Fruit fly (Drosophila melanogaster) whole organism, adult: Measurements from ENCODE around the gene PKD.
A peak's percentile ranks its signal among the peaks of the same experiment; 100 is the strongest.

Source experiments
- CG11617 ChIP-seq: fragments of 200-800 bp; sonication (Bioruptor generic); optimal IDR thresholded peaks from 2 replicates; lab custom pipeline; 2017; ENCODE audit warnings: mild to moderate bottlenecking, missing biosample characterization, missing genetic modification reagents, missing genetic modification characterization
- CG12768 ChIP-seq: fragments of 200-800 bp; sonication (Bioruptor generic); optimal IDR thresholded peaks from 2 replicates; lab custom pipeline; 2017; ENCODE audit warnings: missing biosample characterization, missing genetic modification characterization, mild to moderate bottlenecking, moderate library complexity, missing genetic modification reagents
- CG14711 ChIP-seq: fragments of 200-800 bp; sonication (Bioruptor generic); optimal IDR thresholded peaks from 2 replicates; lab custom pipeline; 2018; ENCODE audit warnings: missing biosample characterization, mild to moderate bottlenecking, missing genetic modification characterization, moderate library complexity
- CG1620 ChIP-seq: fragments of 200-800 bp; sonication (Bioruptor generic); optimal IDR thresholded peaks from 2 replicates; lab custom pipeline; 2016; ENCODE audit warnings: missing biosample characterization, missing genetic modification characterization
- CG33017 ChIP-seq: fragments of 200-800 bp; sonication (Bioruptor generic); optimal IDR thresholded peaks from 2 replicates; lab custom pipeline; 2018; ENCODE audit warnings: missing biosample characterization, mild to moderate bottlenecking, missing genetic modification characterization, moderate library complexity
- CG5204 ChIP-seq: fragments of 200-800 bp; sonication (Bioruptor generic); optimal IDR thresholded peaks from 2 replicates; lab custom pipeline; 2016; ENCODE audit warnings: missing biosample characterization, missing genetic modification characterization
- CG7045 ChIP-seq: fragments of 200-800 bp; sonication (Bioruptor generic); optimal IDR thresholded peaks from 2 replicates; lab custom pipeline; 2017; ENCODE audit warnings: missing biosample characterization, mild to moderate bottlenecking, missing genetic modification characterization
- CG7101 ChIP-seq: fragments of 200-800 bp; sonication (Bioruptor generic); optimal IDR thresholded peaks from 2 replicates; lab custom pipeline; 2018; ENCODE audit warnings: missing biosample characterization, mild to moderate bottlenecking, missing genetic modification characterization, moderate library complexity
- Clk ChIP-seq: fragments of 200-800 bp; sonication (Bioruptor generic); optimal IDR thresholded peaks from 2 replicates; lab custom pipeline; 2017; ENCODE audit warnings: missing biosample characterization, missing genetic modification characterization
- Crg-1 ChIP-seq: fragments of 200-800 bp; sonication (Bioruptor generic); optimal IDR thresholded peaks from 2 replicates; lab custom pipeline; 2016; ENCODE audit warnings: missing biosample characterization, missing genetic modification characterization
- Hr96 ChIP-seq: fragments of 200-800 bp; sonication (Bioruptor generic); optimal IDR thresholded peaks from 2 replicates; lab custom pipeline; 2016; ENCODE audit warnings: missing biosample characterization, missing genetic modification characterization
- Mnt ChIP-seq: fragments of 200-800 bp; sonication (Bioruptor generic); optimal IDR thresholded peaks from 2 replicates; lab custom pipeline; 2016; ENCODE audit warnings: missing biosample characterization, mild to moderate bottlenecking, missing genetic modification characterization
- bab1 ChIP-seq: fragments of 200-800 bp; sonication (Bioruptor generic); optimal IDR thresholded peaks from 3 replicates; lab custom pipeline; 2019; ENCODE audit warnings: missing biosample characterization, mild to moderate bottlenecking, missing genetic modification characterization, moderate library complexity
- cic ChIP-seq: fragments of 200-800 bp; sonication (Bioruptor generic); optimal IDR thresholded peaks from 2 replicates; lab custom pipeline; 2017; ENCODE audit warnings: missing biosample characterization, mild to moderate bottlenecking, missing genetic modification characterization, moderate library complexity
- cnc ChIP-seq, 2 experiments: fragments of >200 bp; optimal IDR thresholded peaks; 2 replicates each; lab custom pipeline; 2017
- kay ChIP-seq: fragments of 200-800 bp; sonication (Bioruptor generic); peaks from one replicate; lab custom pipeline; 2016; ENCODE audit warnings: missing biosample characterization, missing genetic modification characterization, borderline replicate concordance
- ovo ChIP-seq: fragments of 200-800 bp; sonication (Bioruptor generic); optimal IDR thresholded peaks from 2 replicates; lab custom pipeline; 2016; ENCODE audit warnings: missing biosample characterization, missing genetic modification characterization
- pad ChIP-seq: fragments of 200-800 bp; sonication (Bioruptor generic); optimal IDR thresholded peaks from 3 replicates; lab custom pipeline; 2017; ENCODE audit warnings: missing biosample characterization, missing genetic modification characterization, mild to moderate bottlenecking, moderate library complexity, missing genetic modification reagents
- tj ChIP-seq: fragments of 200-800 bp; sonication (Bioruptor generic); optimal IDR thresholded peaks from 3 replicates; lab custom pipeline; 2017; ENCODE audit warnings: missing biosample characterization, mild to moderate bottlenecking, missing genetic modification characterization, moderate library complexity
- toe ChIP-seq: fragments of 200-800 bp; sonication (Bioruptor generic); optimal IDR thresholded peaks from 2 replicates; lab custom pipeline; 2016; ENCODE audit warnings: missing biosample characterization, missing genetic modification characterization

The PKD gene

DNA sequence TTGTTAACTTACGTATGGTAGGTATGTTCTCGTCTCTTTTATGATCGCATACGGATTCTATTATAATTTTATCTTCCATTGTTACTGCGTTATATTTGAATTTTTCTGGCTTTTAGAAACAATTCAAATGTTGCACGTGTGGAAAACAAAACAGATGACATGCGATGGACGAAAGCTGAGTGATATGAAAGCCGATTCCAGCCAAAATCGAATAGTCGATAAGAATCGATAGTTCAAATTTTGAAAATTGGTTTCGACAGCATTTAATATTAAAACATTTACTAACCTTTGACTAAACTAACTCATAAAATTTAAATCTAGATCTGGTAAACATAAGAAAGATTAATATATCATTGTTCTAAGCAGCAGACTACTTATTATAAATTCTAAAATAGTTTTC lies 12.6 kb downstream of the PKD start, which contains the start of gene Polr1E:
TSS of gene Polr1E (minus strand) at position 160 of the 400 bp plus-strand sequence.
- TF ChIP-seq cnc (optimal IDR thresholded peaks at IDR 0.05; lab: Kevin White, UChicago) (no peak), Crg-1 (GFP tag; lab: Kevin White, UChicago) (peak; percentile 8), Mnt (GFP tag; lab: Kevin White, UChicago) (peak; percentile 99)

DNA sequence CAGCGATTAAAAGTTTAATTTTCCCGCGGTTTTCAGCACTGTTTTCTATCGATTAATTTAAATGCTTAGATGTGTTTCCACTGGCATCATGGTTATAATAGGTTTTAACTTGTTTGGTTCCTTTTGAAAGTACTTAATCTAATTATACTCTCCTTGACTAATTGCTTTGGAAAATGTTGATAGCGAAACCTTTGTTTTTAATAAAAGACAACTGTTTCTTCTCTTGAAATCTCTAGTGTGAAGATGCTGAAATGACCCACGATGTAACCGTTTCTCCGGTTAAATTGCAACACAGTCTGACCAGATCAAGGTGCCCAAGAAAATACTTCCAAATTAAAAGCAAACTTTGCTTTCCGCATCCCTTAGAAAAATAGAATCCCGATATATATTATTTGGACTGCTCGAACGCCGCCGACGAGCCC lies 15.3 kb downstream of the PKD start, which contains the start of gene Dlc90F:
TSS of gene Dlc90F (plus strand) at position 330 of the 422 bp plus-strand sequence.
- TF ChIP-seq CG12768 (GFP tag; lab: Kevin White, UChicago) (peak; percentile 49), cic (GFP tag; lab: Kevin White, UChicago) (no peak), cnc (optimal IDR thresholded peaks at IDR 0.05; lab: Kevin White, UChicago) (no peak), CG33017 (tag; lab: Kevin White, UChicago) (peak; percentile 45), bab1 (GFP tag; lab: Kevin White, UChicago) (peak; percentile 69), tj (GFP tag; lab: Kevin White, UChicago) (peak; percentile 47), ovo (GFP tag; lab: Kevin White, UChicago) (peak; percentile 45), kay (peak; percentile 93), CG7045 (GFP tag; lab: Kevin White, UChicago) (peak; percentile 35), toe (GFP tag; lab: Kevin White, UChicago) (peak; percentile 85), CG5204 (no peak), CG11617 (GFP tag; lab: Kevin White, UChicago) (peak; percentile 61), pad (GFP tag; lab: Kevin White, UChicago) (peak; percentile 36), Crg-1 (GFP tag; lab: Kevin White, UChicago) (peak; percentile 72), CG14711 (tag; lab: Kevin White, UChicago) (peak; percentile 59), Hr96 (GFP tag; lab: Kevin White, UChicago) (peak; percentile 79), CG7101 (tag; lab: Kevin White, UChicago) (peak; percentile 71), Clk (peak; percentile 39), CG1620 (GFP tag; lab: Kevin White, UChicago) (peak; percentile 57), Mnt (GFP tag; lab: Kevin White, UChicago) (peak; percentile 66)

DNA sequence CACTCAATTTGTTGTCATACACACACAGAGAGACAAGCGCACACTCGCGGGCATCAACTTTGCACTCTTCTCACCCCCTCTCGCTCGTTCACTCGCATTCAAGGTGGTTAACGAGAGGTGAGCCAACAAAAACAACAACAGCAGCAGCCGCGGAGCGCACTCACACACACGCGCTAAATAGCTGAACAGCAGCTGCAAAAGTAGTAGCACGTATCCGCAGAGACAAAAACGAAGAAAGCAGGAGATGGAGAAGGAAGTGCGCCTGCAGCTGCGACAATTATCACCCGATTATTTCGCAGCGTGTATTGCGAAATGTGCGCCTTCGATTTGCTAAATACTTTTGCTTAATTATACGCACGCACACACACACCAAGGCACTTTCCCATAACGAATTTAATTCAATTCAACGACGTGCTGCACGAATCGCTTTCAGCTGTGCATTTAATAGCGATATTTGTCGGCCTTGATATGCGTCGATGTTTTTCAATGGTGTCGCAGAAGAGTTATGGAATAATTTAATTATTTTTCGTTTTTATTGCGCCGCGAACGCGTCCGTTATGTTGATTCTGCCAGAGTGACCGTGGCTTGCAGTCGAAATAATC lies 15.8 kb downstream of the PKD start:
- peak; percentile 54 for TF ChIP-seq CG7101 (tag; lab: Kevin White, UChicago)
- TF ChIP-seq CG33017 (tag; lab: Kevin White, UChicago) = peak; percentile 11
- no peak for TF ChIP-seq Crg-1 (GFP tag; lab: Kevin White, UChicago)
- TF ChIP-seq Clk = no peak
- TF ChIP-seq CG14711 (tag; lab: Kevin White, UChicago) = peak; percentile 26
- peak; percentile 56 for TF ChIP-seq toe (GFP tag; lab: Kevin White, UChicago)
- TF ChIP-seq kay = no peak
- peak; percentile 78 for TF ChIP-seq Mnt (GFP tag; lab: Kevin White, UChicago)
- no peak for TF ChIP-seq bab1 (GFP tag; lab: Kevin White, UChicago)
- TF ChIP-seq CG5204 = no peak
- peak; percentile 40 for TF ChIP-seq pad (GFP tag; lab: Kevin White, UChicago)
- peak; percentile 28 for TF ChIP-seq CG1620 (GFP tag; lab: Kevin White, UChicago)
- TF ChIP-seq cnc (optimal IDR thresholded peaks at IDR 0.05; lab: Kevin White, UChicago) = no peak
- TF ChIP-seq CG11617 (GFP tag; lab: Kevin White, UChicago) = no peak
- peak; percentile 61 for TF ChIP-seq CG7045 (GFP tag; lab: Kevin White, UChicago)
- TF ChIP-seq tj (GFP tag; lab: Kevin White, UChicago) = peak; percentile 6
- peak; percentile 29 for TF ChIP-seq Hr96 (GFP tag; lab: Kevin White, UChicago)
- TF ChIP-seq cic (GFP tag; lab: Kevin White, UChicago) = peak; percentile 55
- TF ChIP-seq ovo (GFP tag; lab: Kevin White, UChicago) = peak; percentile 41
- peak; percentile 18 for TF ChIP-seq CG12768 (GFP tag; lab: Kevin White, UChicago)

DNA sequence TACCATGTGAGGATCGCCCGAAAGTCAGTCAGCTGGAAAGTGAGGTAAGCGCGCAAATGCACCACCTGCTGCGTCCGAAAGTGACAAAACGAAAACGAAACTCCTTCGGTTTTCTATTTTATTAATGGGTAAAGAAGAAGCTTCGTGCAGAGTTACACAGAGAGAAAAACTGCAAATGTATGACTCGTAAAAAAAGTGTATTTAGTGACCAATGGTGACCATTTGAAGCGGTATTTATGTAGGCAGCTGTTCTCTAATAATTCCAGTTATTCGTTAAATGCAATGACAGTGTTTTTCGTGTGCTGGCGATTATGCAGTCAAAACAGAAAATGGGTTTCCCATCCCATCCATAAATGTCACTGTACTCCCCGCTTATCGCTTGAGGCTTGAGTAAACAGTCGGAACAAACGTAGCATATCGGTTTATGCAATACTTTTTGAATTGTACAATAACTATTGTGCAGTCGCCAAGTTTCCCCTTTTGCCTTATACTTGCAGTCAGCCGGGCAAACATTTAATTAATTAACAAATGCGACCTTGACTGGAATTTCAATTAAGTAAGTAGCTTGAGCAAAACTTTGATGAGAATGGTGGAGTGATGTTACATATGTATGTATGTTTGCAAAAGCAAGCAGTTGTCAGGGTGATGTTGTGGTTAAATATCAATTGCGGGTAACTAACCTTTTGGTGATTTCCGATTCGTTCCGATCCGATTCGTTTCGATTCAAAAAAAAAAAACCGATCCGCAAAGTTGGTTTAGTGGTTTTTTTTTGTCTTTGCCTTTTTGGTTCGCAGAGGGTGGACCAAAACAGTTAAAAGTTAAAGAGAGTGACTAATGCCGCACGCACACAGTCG lies 16.5 kb downstream of the PKD start:
- peak; percentile 96 for TF ChIP-seq kay
- no peak for TF ChIP-seq CG11617 (GFP tag; lab: Kevin White, UChicago)

DNA sequence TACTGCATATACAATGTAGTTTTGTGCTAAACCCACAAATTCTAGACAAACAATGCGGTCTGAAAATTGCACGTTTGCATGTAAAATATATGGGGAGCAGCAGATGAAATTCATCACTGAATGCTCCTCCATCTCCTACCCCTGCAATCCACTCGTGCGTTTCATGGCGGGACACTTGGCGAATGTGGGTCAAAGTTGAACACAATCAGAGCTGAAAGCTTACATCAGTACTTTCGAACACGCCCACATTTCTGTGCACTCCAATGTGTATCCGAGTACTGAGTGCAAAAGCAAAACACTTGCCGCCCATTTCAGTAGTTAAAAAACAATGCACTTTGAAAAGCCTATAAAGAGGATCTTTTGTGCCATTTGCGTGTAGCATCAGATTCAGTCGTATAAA lies 17.5 kb downstream of the PKD start:
- peak; percentile 19 for TF ChIP-seq CG12768 (GFP tag; lab: Kevin White, UChicago)
- TF ChIP-seq cic (GFP tag; lab: Kevin White, UChicago) = no peak
- peak; percentile 62 for TF ChIP-seq tj (GFP tag; lab: Kevin White, UChicago)

DNA sequence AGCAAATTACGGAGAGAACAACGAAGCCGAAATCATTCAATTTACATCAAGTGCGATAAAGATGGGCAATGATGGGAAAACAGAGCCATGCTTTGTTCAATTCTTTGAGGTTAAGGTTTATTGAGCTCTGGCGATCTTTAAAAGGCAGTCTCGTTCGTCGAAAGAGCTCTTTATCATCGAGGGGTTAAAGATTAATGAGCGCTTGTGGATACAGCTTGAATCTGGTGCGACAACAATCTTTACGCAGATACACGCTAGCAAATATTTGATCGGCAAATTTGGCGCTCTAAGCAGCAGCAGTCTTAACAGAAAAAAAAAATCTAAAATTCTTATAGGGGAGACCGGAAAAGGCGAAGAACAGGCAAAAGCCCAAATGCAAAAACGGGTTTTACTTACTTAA lies 18.1 kb downstream of the PKD start:
- TF ChIP-seq Mnt (GFP tag; lab: Kevin White, UChicago) (no peak), ovo (GFP tag; lab: Kevin White, UChicago) (no peak), CG33017 (tag; lab: Kevin White, UChicago) (no peak), Hr96 (GFP tag; lab: Kevin White, UChicago) (no peak), CG14711 (tag; lab: Kevin White, UChicago) (no peak), toe (GFP tag; lab: Kevin White, UChicago) (no peak), CG5204 (no peak), CG12768 (GFP tag; lab: Kevin White, UChicago) (no peak), CG7101 (tag; lab: Kevin White, UChicago) (no peak), pad (GFP tag; lab: Kevin White, UChicago) (no peak), CG7045 (GFP tag; lab: Kevin White, UChicago) (no peak), Clk (no peak), kay (no peak), CG11617 (GFP tag; lab: Kevin White, UChicago) (no peak), bab1 (GFP tag; lab: Kevin White, UChicago) (no peak), CG1620 (GFP tag; lab: Kevin White, UChicago) (no peak), Crg-1 (GFP tag; lab: Kevin White, UChicago) (no peak), cic (GFP tag; lab: Kevin White, UChicago) (no peak), cnc (optimal IDR thresholded peaks at IDR 0.05; lab: Kevin White, UChicago) (no peak), tj (GFP tag; lab: Kevin White, UChicago) (no peak)
